Fruit fly (Drosophila melanogaster) S2 (cell line): ENCODE data around the gene Amun.

Source experiments
- CG8478 ChIP-seq: fragments of >200 bp; optimal IDR thresholded peaks from 2 replicates; lab custom pipeline; 2018
- CTCF ChIP-seq, 2 experiments: fragments of >200 bp; optimal IDR thresholded peaks; 2 replicates each; lab custom pipeline; 2018

Gene Amun

dm6 chrX:11685918-11686640 lies 29.3 kb downstream of the Amun start:
- TF ChIP-seq CG8478 (lab: Kevin White, UChicago) (no peak), CTCF (optimal IDR thresholded peaks at IDR 0.05; lab: Kevin White, UChicago) (no peak)

- TF ChIP-seq CG8478 (lab: Kevin White, UChicago) (no peak), CTCF (optimal IDR thresholded peaks at IDR 0.05; lab: Kevin White, UChicago) (no peak)
Measured at dm6 chrX:11684462-11684861, 30.9 kb downstream of the Amun start.

dm6 chrX:11683480-11683879 lies 31.9 kb downstream of the Amun start:
- TF ChIP-seq CTCF (optimal IDR thresholded peaks at IDR 0.05; lab: Kevin White, UChicago): no peak
- no peak for TF ChIP-seq CG8478 (lab: Kevin White, UChicago)

dm6 chrX:11681558-11682551 lies 33.5 kb downstream of the Amun start:
- TF ChIP-seq CTCF (optimal IDR thresholded peaks at IDR 0.05; lab: Kevin White, UChicago): peak; percentile 76 to 83
- no peak for TF ChIP-seq CG8478 (lab: Kevin White, UChicago)

- no peak for TF ChIP-seq CG8478 (lab: Kevin White, UChicago)
- TF ChIP-seq CTCF (optimal IDR thresholded peaks at IDR 0.05; lab: Kevin White, UChicago): no peak
Measured at dm6 chrX:11680405-11680804, 35.0 kb downstream of the Amun start.

dm6 chrX:11679461-11679860 lies 35.9 kb downstream of the Amun start:
- TF ChIP-seq CG8478 (lab: Kevin White, UChicago): no peak
- TF ChIP-seq CTCF (optimal IDR thresholded peaks at IDR 0.05; lab: Kevin White, UChicago): no peak

dm6 chrX:11678539-11679040 lies 36.8 kb downstream of the Amun start, which contains the start of the genes Vlet and bif:
Gene Vlet (minus strand): TSS chrX:11678589.
Gene bif (plus strand): TSS chrX:11678970.
- no peak for TF ChIP-seq CG8478 (lab: Kevin White, UChicago)
- TF ChIP-seq CTCF (optimal IDR thresholded peaks at IDR 0.05; lab: Kevin White, UChicago): peak in 1 of 2 experiments; percentile 9

dm6 chrX:11664058-11664457 lies 51.3 kb downstream of the Amun start:
- TF ChIP-seq CTCF (optimal IDR thresholded peaks at IDR 0.05; lab: Kevin White, UChicago) (no peak), CG8478 (lab: Kevin White, UChicago) (no peak)

- TF ChIP-seq CG8478 (lab: Kevin White, UChicago) (no peak), CTCF (optimal IDR thresholded peaks at IDR 0.05; lab: Kevin White, UChicago) (no peak)
Measured at dm6 chrX:11660476-11660875, 54.9 kb downstream of the Amun start.
